Worm (Caenorhabditis elegans) whole organism, late embryonic: ENCODE results near the gene ctps-1.

ENCODE experiments used
- ceh-2 ChIP-seq: sonication (generic microtip); optimal IDR thresholded peaks from 2 replicates; lab custom pipeline; 2016; ENCODE audit warnings: missing genotype, missing genetic modification characterization, missing compliant biosample characterization
- dmd-4 ChIP-seq: sonication (generic microtip); optimal IDR thresholded peaks from 2 replicates; lab custom pipeline; 2016; ENCODE audit warnings: borderline replicate concordance, missing genetic modification characterization, missing compliant biosample characterization
- hlh-8 ChIP-seq: sonication (generic microtip); optimal IDR thresholded peaks from 2 replicates; lab custom pipeline; 2016; ENCODE audit warnings: missing genotype, missing genetic modification characterization, missing compliant biosample characterization
- npax-4 ChIP-seq: sonication (generic microtip); optimal IDR thresholded peaks from 2 replicates; lab custom pipeline; 2016; ENCODE audit warnings: missing genetic modification characterization, missing compliant biosample characterization
- rnt-1 ChIP-seq: sonication (generic microtip); optimal IDR thresholded peaks from 2 replicates; lab custom pipeline; 2016; ENCODE audit warnings: missing genetic modification characterization, missing compliant biosample characterization
- tbx-2 ChIP-seq: sonication (generic microtip); optimal IDR thresholded peaks from 2 replicates; lab custom pipeline; 2016; ENCODE audit warnings: missing genetic modification characterization, missing compliant biosample characterization
- ttx-3 ChIP-seq: sonication (generic microtip); optimal IDR thresholded peaks from 2 replicates; lab custom pipeline; 2016; ENCODE audit warnings: missing genetic modification reagents, missing genetic modification characterization, missing compliant biosample characterization

ce11 chrV:16814541-16815207 is 20.0 kb downstream of the ctps-1 start:
- no peak for TF ChIP-seq ceh-2 (tag; lab: Kevin White, UChicago)
- no peak for TF ChIP-seq tbx-2
- TF ChIP-seq npax-4 (tag; lab: Kevin White, UChicago): no peak
- no peak for TF ChIP-seq hlh-8 (tag; lab: Kevin White, UChicago)
- no peak for TF ChIP-seq rnt-1 (tag; lab: Kevin White, UChicago)
- TF ChIP-seq dmd-4 (tag; lab: Kevin White, UChicago): no peak
- no peak for TF ChIP-seq ttx-3
